Worm (Caenorhabditis elegans) whole organism, L3 larva: ENCODE results near the gene W10D9.3.

ENCODE experiments used
- R02D3.7 ChIP-seq: fragments of 150-350 bp; optimal IDR thresholded peaks from 2 replicates; lab custom pipeline; 2014; ENCODE audit warnings: missing biosample characterization, missing genetic modification characterization
- ZK546.5 ChIP-seq: sonication (generic microtip); optimal IDR thresholded peaks from 2 replicates; lab custom pipeline; 2017; ENCODE audit warnings: missing biosample characterization, missing genetic modification characterization
- aly-2 ChIP-seq: fragments of 150-350 bp; optimal IDR thresholded peaks from 2 replicates; lab custom pipeline; 2014; ENCODE audit warnings: missing biosample characterization, missing genetic modification characterization
- ama-1 ChIP-seq: fragments of 150-350 bp; optimal IDR thresholded peaks from 2 replicates; lab custom pipeline; 2018
- ceh-16 ChIP-seq: sonication (generic microtip); optimal IDR thresholded peaks from 2 replicates; lab custom pipeline; 2017; ENCODE audit warnings: missing biosample characterization, missing genetic modification characterization
- ceh-28 ChIP-seq: fragments of 150-350 bp; optimal IDR thresholded peaks from 2 replicates; lab custom pipeline; 2014; ENCODE audit warnings: missing biosample characterization, missing genetic modification reagents, missing genetic modification characterization
- ceh-82 ChIP-seq: fragments of 150-350 bp; optimal IDR thresholded peaks from 2 replicates; lab custom pipeline; 2014; ENCODE audit warnings: missing biosample characterization, missing genetic modification characterization
- ceh-9 ChIP-seq: sonication (generic microtip); optimal IDR thresholded peaks from 2 replicates; lab custom pipeline; 2018; ENCODE audit warnings: missing biosample characterization, missing genetic modification characterization
- daf-12 ChIP-seq: fragments of 150-350 bp; optimal IDR thresholded peaks from 2 replicates; lab custom pipeline; 2014; ENCODE audit warnings: missing biosample characterization, missing genetic modification reagents, missing genetic modification characterization
- egl-27 ChIP-seq: sonication (generic microtip); optimal IDR thresholded peaks from 4 replicates; lab custom pipeline; 2017; ENCODE audit warnings: missing biosample characterization, missing genetic modification reagents, missing genetic modification characterization
- egl-5 ChIP-seq: fragments of 150-350 bp; optimal IDR thresholded peaks from 2 replicates; lab custom pipeline; 2017; ENCODE audit warnings: missing biosample characterization, missing genetic modification reagents, missing genetic modification characterization, inconsistent platforms
- elt-2 ChIP-seq: sonication (generic microtip); optimal IDR thresholded peaks from 2 replicates; lab custom pipeline; 2016; ENCODE audit warnings: missing genetic modification reagents, mild to moderate bottlenecking, missing genetic modification characterization, missing compliant biosample characterization
- eor-1 ChIP-seq, 2 experiments: fragments of 150-350 bp; optimal IDR thresholded peaks; 2 replicates each; lab custom pipeline; 2014 to 2018; ENCODE audit warnings: missing biosample characterization in 2 of 2, missing genetic modification characterization in 2 of 2
- fkh-10 ChIP-seq: sonication (generic microtip); optimal IDR thresholded peaks from 2 replicates; lab custom pipeline; 2017; ENCODE audit warnings: missing biosample characterization, missing genetic modification reagents, missing genetic modification characterization
- fos-1 ChIP-seq: fragments of 150-350 bp; optimal IDR thresholded peaks from 2 replicates; lab custom pipeline; 2014; ENCODE audit warnings: missing biosample characterization, missing genetic modification characterization
- hmg-11 ChIP-seq: sonication (generic microtip); optimal IDR thresholded peaks from 2 replicates; lab custom pipeline; 2016; ENCODE audit warnings: missing genetic modification characterization, missing compliant biosample characterization
- jun-1 ChIP-seq: fragments of 150-350 bp; optimal IDR thresholded peaks from 2 replicates; lab custom pipeline; 2014; ENCODE audit warnings: missing biosample characterization, missing genetic modification reagents, missing genetic modification characterization
- lin-15B ChIP-seq: fragments of 150-350 bp; optimal IDR thresholded peaks from 2 replicates; lab custom pipeline; 2014; ENCODE audit warnings: missing biosample characterization, missing genetic modification characterization
- lsy-12 ChIP-seq: sonication (generic microtip); optimal IDR thresholded peaks from 2 replicates; lab custom pipeline; 2016; ENCODE audit warnings: mild to moderate bottlenecking, missing genetic modification characterization, missing compliant biosample characterization
- mml-1 ChIP-seq: fragments of 150-350 bp; sonication (generic microtip); optimal IDR thresholded peaks from 3 replicates; lab custom pipeline; 2014; ENCODE audit warnings: missing biosample characterization, missing genetic modification characterization
- nfya-1 ChIP-seq: sonication (generic microtip); optimal IDR thresholded peaks from 2 replicates; lab custom pipeline; 2017; ENCODE audit warnings: missing genetic modification characterization, mild to moderate bottlenecking, missing compliant biosample characterization, antibody characterized with exemption, moderate library complexity; ENCODE audit not compliant: insufficient read depth
- nhr-11 ChIP-seq: fragments of 150-350 bp; optimal IDR thresholded peaks from 2 replicates; lab custom pipeline; 2014; ENCODE audit warnings: missing biosample characterization, missing genetic modification characterization
- nhr-12 ChIP-seq: fragments of 150-350 bp; optimal IDR thresholded peaks from 2 replicates; lab custom pipeline; 2014; ENCODE audit warnings: missing biosample characterization, missing genetic modification characterization
- nhr-23 ChIP-seq: fragments of 150-350 bp; optimal IDR thresholded peaks from 2 replicates; lab custom pipeline; 2014; ENCODE audit warnings: missing biosample characterization, missing genetic modification reagents, missing genetic modification characterization
- nhr-237 ChIP-seq: fragments of 150-350 bp; optimal IDR thresholded peaks from 2 replicates; lab custom pipeline; 2014; ENCODE audit warnings: missing biosample characterization, missing genetic modification characterization
- nhr-25 ChIP-seq: sonication (generic microtip); optimal IDR thresholded peaks from 2 replicates; lab custom pipeline; 2017; ENCODE audit warnings: missing biosample characterization, missing genetic modification characterization
- nhr-43 ChIP-seq: sonication (generic microtip); optimal IDR thresholded peaks from 2 replicates; lab custom pipeline; 2016; ENCODE audit warnings: mild to moderate bottlenecking, missing genetic modification characterization, missing compliant biosample characterization; ENCODE audit not compliant: poor library complexity, severe bottlenecking
- nhr-67 ChIP-seq: fragments of 150-350 bp; optimal IDR thresholded peaks from 2 replicates; lab custom pipeline; 2014; ENCODE audit warnings: missing biosample characterization, missing genetic modification characterization
- nhr-77 ChIP-seq: fragments of 150-350 bp; optimal IDR thresholded peaks from 2 replicates; lab custom pipeline; 2014; ENCODE audit warnings: missing biosample characterization, missing genetic modification characterization
- pha-4 ChIP-seq: fragments of 150-350 bp; optimal IDR thresholded peaks from 2 replicates; lab custom pipeline; 2014; ENCODE audit warnings: missing biosample characterization, missing genetic modification reagents, missing genetic modification characterization
- pqm-1 ChIP-seq: fragments of 150-350 bp; optimal IDR thresholded peaks from 2 replicates; lab custom pipeline; 2017; ENCODE audit warnings: missing biosample characterization, missing genetic modification characterization, inconsistent platforms
- skn-1 ChIP-seq: fragments of 150-350 bp; optimal IDR thresholded peaks from 2 replicates; lab custom pipeline; 2014; ENCODE audit warnings: missing biosample characterization, missing genetic modification characterization
- snpc-4 ChIP-seq: fragments of 150-350 bp; optimal IDR thresholded peaks from 2 replicates; lab custom pipeline; 2014; ENCODE audit warnings: missing biosample characterization, missing genetic modification characterization
- tbx-2 ChIP-seq: sonication (generic microtip); optimal IDR thresholded peaks from 2 replicates; lab custom pipeline; 2016; ENCODE audit warnings: mild to moderate bottlenecking, missing genetic modification characterization, missing compliant biosample characterization
- unc-39 ChIP-seq: sonication (generic microtip); optimal IDR thresholded peaks from 4 replicates; lab custom pipeline; 2017; ENCODE audit warnings: missing biosample characterization, missing genetic modification characterization
- unc-62 ChIP-seq: fragments of 150-350 bp; sonication (generic microtip); optimal IDR thresholded peaks from 4 replicates; lab custom pipeline; 2014; ENCODE audit warnings: missing biosample characterization, missing genetic modification reagents, missing genetic modification characterization
- zag-1 ChIP-seq: fragments of 150-350 bp; optimal IDR thresholded peaks from 2 replicates; lab custom pipeline; 2014; ENCODE audit warnings: missing biosample characterization, missing genetic modification characterization
- ztf-11 ChIP-seq: fragments of 150-350 bp; optimal IDR thresholded peaks from 2 replicates; lab custom pipeline; 2014; ENCODE audit warnings: missing biosample characterization, missing genetic modification characterization
- ztf-4 ChIP-seq: fragments of 150-350 bp; optimal IDR thresholded peaks from 2 replicates; lab custom pipeline; 2014; ENCODE audit warnings: missing biosample characterization, missing genetic modification characterization

The W10D9.3 gene

ce11 chrII:460835-461234, at the start of gene W10D9.3:
TSS of gene W10D9.3 (minus strand) at chrII:460935.
- TF ChIP-seq nhr-77 (tag; lab: Kevin White, UChicago) (no peak), ceh-28 (tag; lab: Kevin White, UChicago) (no peak), ZK546.5 (tag; lab: Kevin White, UChicago) (no peak), egl-27 (tag; lab: Kevin White, UChicago) (no peak), eor-1 (tag; optimal IDR thresholded peaks at IDR 0.05; lab: Kevin White, UChicago) (no peak), jun-1 (tag; lab: Kevin White, UChicago) (no peak), nhr-43 (tag; lab: Kevin White, UChicago) (no peak), ama-1 (lab: Kevin White, UChicago) (no peak), nhr-237 (tag; lab: Kevin White, UChicago) (no peak), R02D3.7 (tag; lab: Kevin White, UChicago) (no peak), ztf-4 (no peak), ceh-82 (tag; lab: Kevin White, UChicago) (no peak), ceh-9 (no peak), pha-4 (tag; lab: Kevin White, UChicago) (no peak), mml-1 (no peak), daf-12 (tag; lab: Kevin White, UChicago) (no peak), snpc-4 (tag; lab: Kevin White, UChicago) (no peak), pqm-1 (no peak), nhr-12 (tag; lab: Kevin White, UChicago) (no peak), nhr-11 (tag; lab: Kevin White, UChicago) (no peak)
- TF ChIP-seq, all 47 proteins: peak for 0

- TF ChIP-seq zag-1 (tag; lab: Kevin White, UChicago): no peak
- TF ChIP-seq, all 47 proteins: peak for 0
These were observed 48.5 kb upstream of the W10D9.3 start, which contains the start of gene srh-105 for ce11 chrII:509230-509629. TSS of gene srh-105 (minus strand) at chrII:509330.

- TF ChIP-seq egl-5 (tag; lab: Kevin White, UChicago) (no peak), pha-4 (tag; lab: Kevin White, UChicago) (no peak), nhr-67 (tag; lab: Kevin White, UChicago) (no peak), eor-1 (tag; optimal IDR thresholded peaks at IDR 0.05; lab: Kevin White, UChicago) (no peak), fos-1 (tag; lab: Kevin White, UChicago) (no peak), unc-39 (tag; lab: Kevin White, UChicago) (no peak), aly-2 (no peak), nhr-43 (tag; lab: Kevin White, UChicago) (no peak), ceh-9 (no peak), nhr-23 (tag; lab: Kevin White, UChicago) (no peak), ceh-16 (no peak), ZK546.5 (tag; lab: Kevin White, UChicago) (no peak), nhr-237 (tag; lab: Kevin White, UChicago) (no peak), nhr-25 (tag; lab: Kevin White, UChicago) (no peak), nhr-11 (tag; lab: Kevin White, UChicago) (no peak)
These were observed 47.9 kb upstream of the W10D9.3 start for ce11 chrII:508603-509002.

DNA sequence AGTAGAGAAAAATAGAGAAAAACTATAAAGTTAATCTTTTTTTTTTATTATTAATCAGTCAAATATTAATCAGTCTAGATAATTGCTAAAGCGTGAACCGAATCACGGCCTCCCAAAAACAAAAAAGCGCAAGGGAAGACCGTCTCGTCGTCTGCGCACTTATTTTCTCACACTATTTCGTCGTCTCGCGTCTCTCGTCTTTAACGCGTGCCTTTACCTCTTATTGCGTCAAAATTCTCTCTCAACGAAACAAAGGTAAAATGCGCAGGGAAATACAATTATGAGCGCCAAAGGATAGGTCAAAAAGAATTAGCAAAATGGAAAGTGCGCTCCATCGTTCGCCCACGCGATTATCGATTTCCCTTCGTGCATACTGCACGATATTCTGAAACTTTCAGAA, 45.3 kb upstream of the W10D9.3 start:
- TF ChIP-seq nhr-12 (tag; lab: Kevin White, UChicago) (no peak), lsy-12 (peak; percentile 68), tbx-2 (tag; lab: Kevin White, UChicago) (no peak), nfya-1 (peak; percentile 25), ceh-28 (tag; lab: Kevin White, UChicago) (peak; percentile 36), nhr-23 (tag; lab: Kevin White, UChicago) (peak; percentile 48), hmg-11 (peak; percentile 9), lin-15B (peak; percentile 53), ceh-82 (tag; lab: Kevin White, UChicago) (peak; percentile 19)

- TF ChIP-seq ceh-82 (tag; lab: Kevin White, UChicago) (no peak), ceh-16 (no peak), jun-1 (tag; lab: Kevin White, UChicago) (no peak), ztf-11 (tag; lab: Kevin White, UChicago) (no peak), unc-62 (no peak), daf-12 (tag; lab: Kevin White, UChicago) (no peak), snpc-4 (tag; lab: Kevin White, UChicago) (no peak), nhr-23 (tag; lab: Kevin White, UChicago) (no peak), nhr-77 (tag; lab: Kevin White, UChicago) (no peak), elt-2 (tag; lab: Kevin White, UChicago) (no peak), skn-1 (tag; lab: Kevin White, UChicago) (no peak), lsy-12 (no peak), nhr-43 (tag; lab: Kevin White, UChicago) (no peak), ceh-28 (tag; lab: Kevin White, UChicago) (no peak), nfya-1 (no peak), nhr-25 (tag; lab: Kevin White, UChicago) (no peak), fkh-10 (GFP tag; lab: Kevin White, UChicago) (no peak), tbx-2 (tag; lab: Kevin White, UChicago) (no peak)
These were observed 41.9 kb upstream of the W10D9.3 start for ce11 chrII:502638-503037.
